Worm (Caenorhabditis elegans): Measurements from ENCODE around the gene ZC239.13.
"Not testable (repeated sequence)": the region's sequence is repeated elsewhere in the genome, so short reads cannot be mapped to it uniquely, and the experiment has no call there.

DNA sequence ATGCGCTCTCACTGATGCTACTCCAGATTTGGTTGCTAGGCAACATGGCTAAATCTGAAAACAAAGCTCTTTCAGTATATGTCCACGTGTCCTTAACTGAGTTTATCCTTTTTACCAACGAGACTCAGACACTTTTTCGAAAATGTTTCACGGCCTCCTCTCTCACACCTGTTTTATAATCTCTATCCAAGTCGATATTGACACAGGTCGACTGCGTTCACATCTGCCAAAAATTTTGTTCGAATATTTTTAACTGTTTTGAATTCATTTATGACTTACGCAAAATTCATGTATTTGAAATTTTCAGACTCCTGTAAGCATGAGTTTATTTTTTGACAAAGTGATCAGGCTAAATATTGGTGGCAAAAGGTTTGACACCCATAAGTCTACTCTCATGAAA lies 6.9 kb downstream of the ZC239.13 start, which contains the start of gene ZC239.3:
- not testable (repeated sequence) for TF ChIP-seq tbx-2 (tag; optimal IDR thresholded peaks at IDR 0.05); pha-4 (tag; optimal IDR thresholded peaks at IDR 0.05); hlh-30 (tag; optimal IDR thresholded peaks at IDR 0.05; ENCODE audit: insufficient read depth); unc-86 (tag; optimal IDR thresholded peaks at IDR 0.05); ceh-30 (tag; optimal IDR thresholded peaks at IDR 0.05); pag-3 (tag; optimal IDR thresholded peaks at IDR 0.05; ENCODE audit: borderline replicate concordance); ttx-3 (tag; optimal IDR thresholded peaks at IDR 0.05); ama-1 (optimal IDR thresholded peaks at IDR 0.05); syd-9 (tag; optimal IDR thresholded peaks at IDR 0.05); lin-11 (tag; optimal IDR thresholded peaks at IDR 0.05); elt-2 (tag; optimal IDR thresholded peaks at IDR 0.05); nhr-11 (tag; optimal IDR thresholded peaks at IDR 0.05); ceh-14 (tag; optimal IDR thresholded peaks at IDR 0.05)
